Fruit fly (Drosophila melanogaster) whole organism, embryonic: ENCODE results near the gene CG9682.

Experiments
- Aef1 ChIP-seq: fragments of 200-800 bp; sonication (Bioruptor generic); IDR thresholded peaks from 3 replicates; pipeline ENCODE4 v1.3.6; 2022; ENCODE audit warnings: missing biosample characterization, missing genetic modification characterization
- Awh ChIP-seq: fragments of 200-800 bp; sonication (Bioruptor generic); IDR thresholded peaks from 2 replicates; pipeline ENCODE4, ENCODE4 v1.3.6; 2022; ENCODE audit warnings: missing biosample characterization, missing genetic modification characterization
- CG10321 ChIP-seq: fragments of 200-800 bp; sonication (Bioruptor generic); IDR thresholded peaks from 2 replicates; pipeline ENCODE4 v1.3.6; 2022; ENCODE audit warnings: missing biosample characterization, missing genetic modification characterization
- CG10959 ChIP-seq: fragments of 200-800 bp; sonication (Bioruptor generic); IDR thresholded peaks from 2 replicates; pipeline ENCODE4 v1.3.6; 2022; ENCODE audit warnings: missing biosample characterization, missing genetic modification characterization
- CG1603 ChIP-seq: fragments of 200-800 bp; sonication (Bioruptor generic); optimal IDR thresholded peaks from 2 replicates; lab custom pipeline; 2019; ENCODE audit warnings: missing biosample characterization, mild to moderate bottlenecking, missing genetic modification characterization, moderate library complexity
- CG1647 ChIP-seq: fragments of 200-800 bp; sonication (Bioruptor generic); optimal IDR thresholded peaks from 3 replicates; lab custom pipeline; 2016; ENCODE audit warnings: missing biosample characterization, missing genetic modification characterization
- CG17328 ChIP-seq: fragments of 200-800 bp; sonication (Bioruptor generic); IDR thresholded peaks from 2 replicates; pipeline ENCODE4 v1.3.6; 2022; ENCODE audit warnings: missing biosample characterization, missing genetic modification characterization
- CG18262 ChIP-seq: fragments of 200-800 bp; optimal IDR thresholded peaks from 3 replicates; lab custom pipeline; 2019; ENCODE audit warnings: missing biosample characterization, mild to moderate bottlenecking, missing genetic modification characterization, moderate library complexity
- CG1832 ChIP-seq: fragments of 200-800 bp; sonication (Bioruptor generic); optimal IDR thresholded peaks from 2 replicates; lab custom pipeline; 2017; ENCODE audit warnings: missing biosample characterization, mild to moderate bottlenecking, missing genetic modification characterization, inconsistent platforms
- CG18476 ChIP-seq: fragments of 200-800 bp; sonication (Bioruptor generic); optimal IDR thresholded peaks from 2 replicates; lab custom pipeline; 2016; ENCODE audit warnings: missing biosample characterization, mild to moderate bottlenecking, missing genetic modification characterization
- CG31224 ChIP-seq: fragments of 200-800 bp; sonication (Bioruptor generic); IDR thresholded peaks from 2 replicates; pipeline ENCODE4 v1.3.6; 2022; ENCODE audit warnings: missing biosample characterization, missing genetic modification characterization
- CG31441 ChIP-seq: fragments of 200-800 bp; sonication (Bioruptor generic); IDR thresholded peaks from 2 replicates; pipeline ENCODE4 v1.3.6; 2022; ENCODE audit warnings: missing biosample characterization, missing genetic modification characterization
- CG32532 ChIP-seq: fragments of 200-800 bp; sonication (Bioruptor generic); IDR thresholded peaks from 2 replicates; pipeline ENCODE4 v1.3.6; 2022; ENCODE audit warnings: missing biosample characterization, missing genetic modification characterization
- CG4328 ChIP-seq: fragments of 200-800 bp; sonication (Bioruptor generic); optimal IDR thresholded peaks from 3 replicates; lab custom pipeline; 2017; ENCODE audit warnings: missing biosample characterization, missing genetic modification reagents, missing genetic modification characterization
- CG7372 ChIP-seq: fragments of 200-800 bp; sonication (Bioruptor generic); IDR thresholded peaks from 2 replicates; pipeline ENCODE4 v1.3.6; 2022; ENCODE audit warnings: missing biosample characterization, missing genetic modification characterization
- CG8478 ChIP-seq: fragments of >200 bp; optimal IDR thresholded peaks from 2 replicates; lab custom pipeline; 2018
- Dp ChIP-seq: fragments of 200-800 bp; sonication (Bioruptor generic); optimal IDR thresholded peaks from 2 replicates; lab custom pipeline; 2018; ENCODE audit warnings: missing biosample characterization, mild to moderate bottlenecking, missing genetic modification characterization, moderate library complexity
- ERR ChIP-seq: fragments of 200-800 bp; sonication (Bioruptor generic); optimal IDR thresholded peaks from 2 replicates; lab custom pipeline; 2016; ENCODE audit warnings: missing biosample characterization, missing genetic modification characterization
- HLH4C ChIP-seq: fragments of 200-800 bp; sonication (Bioruptor generic); IDR thresholded peaks from 3 replicates; pipeline ENCODE4 v1.3.6; 2022; ENCODE audit warnings: missing biosample characterization, missing genetic modification characterization; ENCODE audit not compliant: partially characterized antibody
- Kr ChIP-seq: fragments of 200-800 bp; sonication (Bioruptor generic); optimal IDR thresholded peaks from 2 replicates; lab custom pipeline; 2017; ENCODE audit warnings: missing biosample characterization, mild to moderate bottlenecking, missing genetic modification characterization
- Max ChIP-seq: fragments of 200-800 bp; sonication (Bioruptor generic); optimal IDR thresholded peaks from 2 replicates; lab custom pipeline; 2016; ENCODE audit warnings: missing biosample characterization, mild to moderate bottlenecking, missing genetic modification characterization
- Mes4 ChIP-seq: fragments of 200-800 bp; sonication (Bioruptor generic); optimal IDR thresholded peaks from 2 replicates; lab custom pipeline; 2016; ENCODE audit warnings: missing biosample characterization, missing genetic modification characterization
- Mrtf ChIP-seq: fragments of 200-800 bp; sonication (Bioruptor generic); IDR thresholded peaks from 3 replicates; pipeline ENCODE4 v1.3.6; 2022; ENCODE audit warnings: missing biosample characterization, missing genetic modification characterization
- NfI ChIP-seq: fragments of 200-800 bp; sonication (Bioruptor generic); optimal IDR thresholded peaks from 3 replicates; lab custom pipeline; 2018; ENCODE audit warnings: missing biosample characterization, mild to moderate bottlenecking, missing genetic modification characterization, moderate library complexity
- Spps ChIP-seq: fragments of 200-800 bp; sonication (Bioruptor generic); optimal IDR thresholded peaks from 2 replicates; lab custom pipeline; 2018; ENCODE audit warnings: missing biosample characterization, mild to moderate bottlenecking, missing genetic modification characterization
- Xbp1 ChIP-seq: fragments of 200-800 bp; sonication (Bioruptor generic); optimal IDR thresholded peaks from 3 replicates; lab custom pipeline; 2016; ENCODE audit warnings: missing biosample characterization, mild to moderate bottlenecking, missing genetic modification characterization
- YL-1 ChIP-seq: fragments of 200-800 bp; sonication (Bioruptor generic); optimal IDR thresholded peaks from 3 replicates; lab custom pipeline; 2017; ENCODE audit warnings: missing biosample characterization, mild to moderate bottlenecking, missing genetic modification characterization
- abd-A ChIP-seq: fragments of 200-800 bp; sonication (Bioruptor generic); optimal IDR thresholded peaks from 3 replicates; lab custom pipeline; 2019; ENCODE audit warnings: missing biosample characterization, mild to moderate bottlenecking, missing genetic modification characterization, moderate library complexity
- amos ChIP-seq: fragments of 200-800 bp; sonication (Bioruptor generic); IDR thresholded peaks from 2 replicates; pipeline ENCODE4 v1.3.6; 2022; ENCODE audit warnings: missing biosample characterization, missing genetic modification characterization; ENCODE audit not compliant: partially characterized antibody
- bcd ChIP-seq: fragments of 200-800 bp; sonication (Bioruptor generic); optimal IDR thresholded peaks from 2 replicates; lab custom pipeline; 2017; ENCODE audit warnings: missing biosample characterization, mild to moderate bottlenecking, missing genetic modification characterization
- bowl ChIP-seq: fragments of 200-800 bp; sonication (Bioruptor generic); IDR thresholded peaks from 2 replicates; pipeline ENCODE4 v1.3.6; 2022; ENCODE audit warnings: missing biosample characterization, missing genetic modification characterization
- crp ChIP-seq, 2 experiments: fragments of 200-800 bp; sonication (Bioruptor generic); optimal IDR thresholded peaks; 2 replicates in 1 of 2; 3 replicates in 1 of 2; lab custom pipeline; 2017; ENCODE audit warnings: missing biosample characterization in 2 of 2, missing genetic modification characterization in 2 of 2, mild to moderate bottlenecking in 1 of 2, moderate library complexity in 1 of 2
- dimm ChIP-seq: fragments of 200-800 bp; sonication (Bioruptor generic); IDR thresholded peaks from 2 replicates; pipeline ENCODE4 v1.3.6; 2022; ENCODE audit warnings: missing biosample characterization, missing genetic modification characterization
- fru ChIP-seq: fragments of >200 bp; optimal IDR thresholded peaks from 2 replicates; lab custom pipeline; 2017
- gcm ChIP-seq: fragments of 200-800 bp; sonication (Bioruptor generic); optimal IDR thresholded peaks from 2 replicates; lab custom pipeline; 2019; ENCODE audit warnings: missing biosample characterization, mild to moderate bottlenecking, missing genetic modification characterization, moderate library complexity
- gsb ChIP-seq: fragments of 200-800 bp; sonication (Bioruptor generic); IDR thresholded peaks from 2 replicates; pipeline ENCODE4 v1.3.6; 2022; ENCODE audit warnings: missing biosample characterization, missing genetic modification characterization
- kay ChIP-seq: fragments of 200-800 bp; sonication (Bioruptor generic); optimal IDR thresholded peaks from 2 replicates; lab custom pipeline; 2016; ENCODE audit warnings: missing biosample characterization, missing genetic modification characterization
- lilli ChIP-seq: fragments of 200-800 bp; sonication (Bioruptor generic); optimal IDR thresholded peaks from 3 replicates; lab custom pipeline; 2016; ENCODE audit warnings: missing biosample characterization, missing genetic modification characterization
- peb ChIP-seq: fragments of 200-800 bp; sonication (Bioruptor generic); IDR thresholded peaks from 2 replicates; pipeline ENCODE4 v1.3.6; 2022; ENCODE audit warnings: missing biosample characterization, missing genetic modification characterization
- pho ChIP-seq: fragments of 200-800 bp; sonication (Bioruptor generic); optimal IDR thresholded peaks from 2 replicates; lab custom pipeline; 2016; ENCODE audit warnings: missing biosample characterization, missing genetic modification characterization
- row ChIP-seq: fragments of 200-800 bp; sonication (Bioruptor generic); IDR thresholded peaks from 3 replicates; pipeline ENCODE4 v1.3.6; 2022; ENCODE audit warnings: missing biosample characterization, missing genetic modification characterization
- run ChIP-seq: fragments of 200-800 bp; sonication (Bioruptor generic); optimal IDR thresholded peaks from 3 replicates; lab custom pipeline; 2018; ENCODE audit warnings: missing biosample characterization, mild to moderate bottlenecking, missing genetic modification characterization
- seq ChIP-seq: fragments of 200-800 bp; sonication (Bioruptor generic); IDR thresholded peaks from 2 replicates; pipeline ENCODE4 v1.3.6; 2022; ENCODE audit warnings: missing biosample characterization, missing genetic modification characterization
- slou ChIP-seq: fragments of 200-800 bp; sonication (Bioruptor generic); optimal IDR thresholded peaks from 3 replicates; lab custom pipeline; 2016; ENCODE audit warnings: missing biosample characterization, missing genetic modification characterization
- sna ChIP-seq: fragments of 200-800 bp; sonication (Bioruptor generic); IDR thresholded peaks from 2 replicates; pipeline ENCODE4 v1.3.6; 2022; ENCODE audit warnings: missing biosample characterization, missing genetic modification characterization; ENCODE audit not compliant: partially characterized antibody
- sug ChIP-seq: fragments of 200-800 bp; optimal IDR thresholded peaks from 2 replicates; lab custom pipeline; 2019; ENCODE audit warnings: missing biosample characterization, mild to moderate bottlenecking, missing genetic modification characterization, moderate library complexity
- tio ChIP-seq: fragments of 200-800 bp; sonication (Bioruptor generic); optimal IDR thresholded peaks from 2 replicates; lab custom pipeline; 2017; ENCODE audit warnings: missing biosample characterization, missing genetic modification characterization, inconsistent platforms
- tna ChIP-seq: fragments of 200-800 bp; sonication (Bioruptor generic); IDR thresholded peaks from 2 replicates; pipeline ENCODE4 v1.3.6; 2022; ENCODE audit warnings: missing biosample characterization, missing genetic modification characterization; ENCODE audit not compliant: partially characterized antibody
- toy ChIP-seq: fragments of 200-800 bp; sonication (Bioruptor generic); IDR thresholded peaks from 2 replicates; pipeline ENCODE4 v1.3.6; 2022; ENCODE audit warnings: missing biosample characterization, missing genetic modification characterization
- unc-4 ChIP-seq: fragments of 200-800 bp; sonication (Bioruptor generic); IDR thresholded peaks from 2 replicates; pipeline ENCODE4 v1.3.6; 2022; ENCODE audit warnings: missing biosample characterization, missing genetic modification characterization; ENCODE audit not compliant: partially characterized antibody
- usp ChIP-seq: fragments of >200 bp; optimal IDR thresholded peaks from 2 replicates; lab custom pipeline; 2017; ENCODE audit warnings: missing biosample characterization, missing genetic modification characterization
- zfh1 ChIP-seq: fragments of 200-800 bp; sonication (Bioruptor generic); IDR thresholded peaks from 3 replicates; pipeline ENCODE4 v1.3.6; 2022; ENCODE audit warnings: missing biosample characterization, missing genetic modification characterization

The CG9682 gene

dm6 chr3R:30296035-30296434 is 45.3 kb downstream of the CG9682 start (continued):
- peak; percentile 69 for TF ChIP-seq CG7372 (GFP tag; lab: Robert Waterston, UW)
- TF ChIP-seq Spps = peak; percentile 51
- peak; percentile 65 for TF ChIP-seq CG31224 (GFP tag; lab: Robert Waterston, UW)
- TF ChIP-seq fru (lab: Kevin White, UChicago) = no peak
- TF ChIP-seq abd-A (tag; lab: Kevin White, UChicago) = no peak
- TF ChIP-seq gsb (GFP tag; lab: Robert Waterston, UW) = peak; percentile 47
- peak; percentile 76 for TF ChIP-seq bcd (GFP tag; lab: Kevin White, UChicago)
- peak; percentile 57; the same call in 1 of the 2 replicates for TF ChIP-seq toy
- TF ChIP-seq Dp (GFP tag; lab: Kevin White, UChicago) = no peak
- peak; percentile 94 for TF ChIP-seq CG17328 (GFP tag; lab: Robert Waterston, UW)
- TF ChIP-seq Awh = peak; percentile 81
- peak; percentile 82 for TF ChIP-seq CG31441 (GFP tag; lab: Robert Waterston, UW)
- TF ChIP-seq Max (GFP tag; lab: Kevin White, UChicago) = peak; percentile 60
- no peak for TF ChIP-seq CG1832 (GFP tag; lab: Kevin White, UChicago)
- TF ChIP-seq gcm = peak; percentile 69
- TF ChIP-seq tio (GFP tag; lab: Kevin White, UChicago) = peak; percentile 76
- TF ChIP-seq seq (GFP tag; lab: Robert Waterston, UW) = peak; percentile 87
- peak; percentile 80 for TF ChIP-seq CG18262
- TF ChIP-seq bowl (GFP tag; lab: Robert Waterston, UW) = peak; percentile 29; the same call in 1 of the 2 replicates
- no peak for TF ChIP-seq pho (GFP tag; lab: Kevin White, UChicago)
- peak; percentile 83 for TF ChIP-seq Aef1 (GFP tag; lab: Robert Waterston, UW)
- no peak for TF ChIP-seq usp (GFP tag; lab: Kevin White, UChicago)
- peak; percentile 92 for TF ChIP-seq zfh1 (GFP tag; lab: Robert Waterston, UW)
- TF ChIP-seq Xbp1 (GFP tag; lab: Kevin White, UChicago) = peak; percentile 85
- TF ChIP-seq unc-4 (GFP tag; lab: Robert Waterston, UW) = no peak
- TF ChIP-seq sna (GFP tag; lab: Robert Waterston, UW) = no peak
- peak; percentile 77 for TF ChIP-seq CG32532 (GFP tag; lab: Robert Waterston, UW)
- TF ChIP-seq HLH4C = no peak
- peak; percentile 56 for TF ChIP-seq run (tag; lab: Kevin White, UChicago)
- TF ChIP-seq CG8478 (lab: Kevin White, UChicago) = no peak
- no peak for TF ChIP-seq ERR (GFP tag; lab: Kevin White, UChicago)
- TF ChIP-seq tna (GFP tag; lab: Robert Waterston, UW) = no peak
- TF ChIP-seq crp (GFP tag; optimal IDR thresholded peaks at IDR 0.05; lab: Kevin White, UChicago) = peak in 1 of 2 experiments; percentile 12
- peak; percentile 63; the same call in 1 of the 2 replicates for TF ChIP-seq CG10321
- TF ChIP-seq amos = no peak
- peak; percentile 75; the same call in 1 of the 2 replicates for TF ChIP-seq peb (GFP tag; lab: Robert Waterston, UW)
- TF ChIP-seq CG1647 (GFP tag; lab: Kevin White, UChicago) = no peak
- TF ChIP-seq Mrtf (GFP tag; lab: Robert Waterston, UW) = peak; percentile 83
- TF ChIP-seq CG4328 (GFP tag; lab: Kevin White, UChicago) = no peak
- TF ChIP-seq CG18476 (GFP tag; lab: Kevin White, UChicago) = peak; percentile 50
- TF ChIP-seq slou (GFP tag; lab: Kevin White, UChicago) = no peak
- TF ChIP-seq lilli = peak; percentile 75
- TF ChIP-seq row (GFP tag; lab: Robert Waterston, UW) = peak; percentile 85
- TF ChIP-seq CG10959 = peak; percentile 78
- TF ChIP-seq YL-1 (GFP tag; lab: Kevin White, UChicago) = peak; percentile 6
- peak; percentile 58 for TF ChIP-seq CG1603 (tag; lab: Kevin White, UChicago)
- no peak for TF ChIP-seq Mes4
- peak; percentile 79 for TF ChIP-seq NfI (GFP tag; lab: Kevin White, UChicago)
- no peak for TF ChIP-seq sug (tag; lab: Kevin White, UChicago)
- peak; percentile 78 for TF ChIP-seq dimm (GFP tag; lab: Robert Waterston, UW)
- TF ChIP-seq Kr (GFP tag; lab: Kevin White, UChicago) = no peak
- no peak for TF ChIP-seq kay
